Worm (Caenorhabditis elegans) whole organism, L3 larva: Measurements from ENCODE around the gene sre-42.

ENCODE experiments used
- ama-1 ChIP-seq: fragments of 150-350 bp; optimal IDR thresholded peaks from 2 replicates; lab custom pipeline; 2018
- elt-1 ChIP-seq: fragments of 150-350 bp; optimal IDR thresholded peaks from 2 replicates; lab custom pipeline; 2014; ENCODE audit warnings: missing biosample characterization, missing genetic modification characterization
- zag-1 ChIP-seq: fragments of 150-350 bp; optimal IDR thresholded peaks from 2 replicates; lab custom pipeline; 2014; ENCODE audit warnings: missing biosample characterization, missing genetic modification characterization

- TF ChIP-seq zag-1 = no peak
- no peak for TF ChIP-seq ama-1
- no peak for TF ChIP-seq elt-1 (tag; lab: Kevin White, UChicago)
Measured at ce11 chrII:12353104-12353503, 33.6 kb downstream of the sre-42 start.
